Fruit fly (Drosophila melanogaster) whole organism, embryonic: ENCODE results near the gene CG43218.

ENCODE experiments used
- Atf-2 ChIP-seq: fragments of 200-800 bp; sonication (Bioruptor generic); optimal IDR thresholded peaks from 2 replicates; lab custom pipeline; 2016; ENCODE audit warnings: missing biosample characterization, missing genetic modification characterization
- CG6689 ChIP-seq: fragments of 200-800 bp; sonication (Bioruptor generic); IDR thresholded peaks from 2 replicates; pipeline ENCODE4 v1.3.6; 2022; ENCODE audit warnings: missing biosample characterization, missing genetic modification characterization
- tin ChIP-seq: fragments of 200-800 bp; sonication (Bioruptor generic); optimal IDR thresholded peaks from 3 replicates; lab custom pipeline; 2016; ENCODE audit warnings: missing biosample characterization, missing genetic modification characterization

DNA sequence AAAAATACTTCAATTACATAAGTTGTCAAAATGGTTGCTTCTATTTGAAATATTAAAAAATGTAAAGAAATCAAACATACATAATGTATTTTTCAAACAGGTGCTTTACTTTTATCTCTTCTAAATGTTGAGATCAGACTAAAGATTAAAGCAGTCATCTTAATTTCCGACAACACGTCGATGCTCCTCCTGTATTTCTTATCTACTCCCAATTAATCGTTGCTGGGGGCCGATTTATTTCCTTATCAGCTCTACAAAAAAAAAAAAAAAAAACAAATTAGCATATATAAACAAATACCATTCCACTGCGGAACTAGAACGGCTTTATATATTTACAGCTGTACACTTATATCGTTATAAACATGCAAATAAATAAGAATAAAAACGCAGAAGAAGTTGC, 23.9 kb downstream of the CG43218 start:
- TF ChIP-seq Atf-2 (GFP tag; lab: Kevin White, UChicago), result no peak
- TF ChIP-seq tin (GFP tag; lab: Kevin White, UChicago), result no peak
- no peak for TF ChIP-seq CG6689 (GFP tag; lab: Robert Waterston, UW)
